Worm (Caenorhabditis elegans): ENCODE measurements around the gene pyp-1.

DNA sequence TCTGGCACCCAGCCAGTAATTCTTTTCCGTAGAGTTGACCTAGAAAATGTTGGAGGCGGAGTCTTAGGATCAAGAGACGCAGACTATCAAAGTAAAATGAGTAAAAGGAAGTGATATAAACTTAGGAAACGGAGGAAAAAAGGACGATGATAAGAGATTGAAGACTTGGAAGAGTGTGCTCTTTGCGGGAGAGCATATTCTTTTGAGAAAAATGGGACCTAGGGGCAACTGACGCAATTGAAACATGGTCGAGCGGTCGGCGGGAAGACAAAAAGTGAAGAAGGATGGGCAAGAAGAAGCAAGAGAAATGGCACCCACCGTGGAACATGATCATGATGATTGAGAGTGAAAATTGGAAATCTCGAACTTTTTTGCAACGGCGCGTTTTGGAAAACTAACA lies 50.7 kb downstream of the pyp-1 start:
- TF ChIP-seq nhr-76 (tag; optimal IDR thresholded peaks at IDR 0.05) (no peak), elt-1 (tag; optimal IDR thresholded peaks at IDR 0.05) (no peak), egl-27 (tag; optimal IDR thresholded peaks at IDR 0.05) (no peak), ceh-28 (tag; optimal IDR thresholded peaks at IDR 0.05) (no peak), tbx-2 (tag; optimal IDR thresholded peaks at IDR 0.05) (no peak), pqm-1 (tag; optimal IDR thresholded peaks at IDR 0.05) (no peak)

Data from whole organism, L3 larva.